Fruit fly (Drosophila melanogaster) whole organism, embryonic: ENCODE measurements around the gene CG10337.

Source experiments
- Abd-B ChIP-seq: fragments of 200-800 bp; sonication (Bioruptor generic); optimal IDR thresholded peaks from 2 replicates; lab custom pipeline; 2018; ENCODE audit warnings: missing biosample characterization, mild to moderate bottlenecking, missing genetic modification characterization, moderate library complexity
- CG10321 ChIP-seq: fragments of 200-800 bp; sonication (Bioruptor generic); IDR thresholded peaks from 2 replicates; pipeline ENCODE4 v1.3.6; 2022; ENCODE audit warnings: missing biosample characterization, missing genetic modification characterization
- CG10543 ChIP-seq: fragments of 200-800 bp; sonication (Bioruptor generic); optimal IDR thresholded peaks from 3 replicates; lab custom pipeline; 2017; ENCODE audit warnings: missing biosample characterization, mild to moderate bottlenecking, missing genetic modification characterization, moderate library complexity
- CG11560 ChIP-seq: fragments of 200-800 bp; sonication (Bioruptor generic); IDR thresholded peaks from 3 replicates; pipeline ENCODE4 v1.3.6; 2022; ENCODE audit warnings: missing biosample characterization, missing genetic modification characterization
- CG11695 ChIP-seq: fragments of 200-800 bp; sonication (Bioruptor generic); IDR thresholded peaks from 3 replicates; pipeline ENCODE4 v1.3.6; 2022; ENCODE audit warnings: missing biosample characterization, missing genetic modification characterization
- CG12104 ChIP-seq: fragments of 200-800 bp; sonication (Bioruptor generic); optimal IDR thresholded peaks from 3 replicates; lab custom pipeline; 2016; ENCODE audit warnings: missing biosample characterization, missing genetic modification characterization
- CG13894 ChIP-seq: fragments of 200-800 bp; sonication (Bioruptor generic); optimal IDR thresholded peaks from 3 replicates; lab custom pipeline; 2018; ENCODE audit warnings: missing biosample characterization, mild to moderate bottlenecking, missing genetic modification characterization, moderate library complexity
- CG14014 ChIP-seq: fragments of 200-800 bp; sonication (Bioruptor generic); IDR thresholded peaks from 2 replicates; pipeline ENCODE4 v1.3.6; 2022; ENCODE audit warnings: missing biosample characterization, missing genetic modification characterization
- CG15269 ChIP-seq: fragments of 200-800 bp; sonication (Bioruptor generic); optimal IDR thresholded peaks from 2 replicates; lab custom pipeline; 2018; ENCODE audit warnings: missing biosample characterization, mild to moderate bottlenecking, missing genetic modification characterization, moderate library complexity
- CG17361 ChIP-seq: fragments of 200-800 bp; sonication (Bioruptor generic); IDR thresholded peaks from 3 replicates; pipeline ENCODE4 v1.3.6; 2022; ENCODE audit warnings: missing biosample characterization, missing genetic modification characterization
- CG2120 ChIP-seq: fragments of 200-800 bp; sonication (Bioruptor generic); optimal IDR thresholded peaks from 3 replicates; lab custom pipeline; 2016; ENCODE audit warnings: missing biosample characterization, missing genetic modification characterization
- CG2678 ChIP-seq: fragments of 200-800 bp; sonication (Bioruptor generic); optimal IDR thresholded peaks from 3 replicates; lab custom pipeline; 2019; ENCODE audit warnings: missing biosample characterization, mild to moderate bottlenecking, missing genetic modification characterization, moderate library complexity
- CG32532 ChIP-seq: fragments of 200-800 bp; sonication (Bioruptor generic); IDR thresholded peaks from 2 replicates; pipeline ENCODE4 v1.3.6; 2022; ENCODE audit warnings: missing biosample characterization, missing genetic modification characterization
- CG3838 ChIP-seq: fragments of 200-800 bp; sonication (Bioruptor generic); optimal IDR thresholded peaks from 3 replicates; lab custom pipeline; 2016; ENCODE audit warnings: missing biosample characterization, missing genetic modification characterization
- CG4854 ChIP-seq: fragments of 200-800 bp; sonication (Bioruptor generic); optimal IDR thresholded peaks from 2 replicates; lab custom pipeline; 2016; ENCODE audit warnings: missing biosample characterization, missing genetic modification characterization, inconsistent platforms
- CG5953 ChIP-seq: fragments of 200-800 bp; sonication (Bioruptor generic); IDR thresholded peaks from 2 replicates; pipeline ENCODE4 v1.3.6; 2022; ENCODE audit warnings: missing biosample characterization, missing genetic modification characterization
- CG6175 ChIP-seq: fragments of 200-800 bp; sonication (Bioruptor generic); IDR thresholded peaks from 3 replicates; pipeline ENCODE4 v1.3.6; 2022; ENCODE audit warnings: missing biosample characterization, missing genetic modification characterization
- CG8089 ChIP-seq: fragments of 200-800 bp; sonication (Bioruptor generic); optimal IDR thresholded peaks from 3 replicates; lab custom pipeline; 2016; ENCODE audit warnings: missing biosample characterization, missing genetic modification characterization
- CTCF ChIP-seq: fragments of 200-800 bp; sonication (Bioruptor generic); optimal IDR thresholded peaks from 2 replicates; lab custom pipeline; 2017; ENCODE audit warnings: missing biosample characterization, mild to moderate bottlenecking, missing genetic modification characterization, moderate library complexity
- Camta ChIP-seq: fragments of 200-800 bp; sonication (Bioruptor generic); optimal IDR thresholded peaks from 2 replicates; lab custom pipeline; 2016; ENCODE audit warnings: missing biosample characterization, missing genetic modification characterization
- CrebB ChIP-seq: fragments of 200-800 bp; sonication (Bioruptor generic); optimal IDR thresholded peaks from 3 replicates; lab custom pipeline; 2018; ENCODE audit warnings: missing biosample characterization, mild to moderate bottlenecking, missing genetic modification characterization
- Dll ChIP-seq: fragments of 200-800 bp; sonication (Bioruptor generic); IDR thresholded peaks from 4 replicates; pipeline ENCODE4 v1.3.6; 2022; ENCODE audit warnings: missing biosample characterization, missing genetic modification characterization; ENCODE audit not compliant: partially characterized antibody
- Doc3 ChIP-seq: fragments of 200-800 bp; sonication (Bioruptor generic); IDR thresholded peaks from 3 replicates; pipeline ENCODE4 v1.3.6; 2022; ENCODE audit warnings: missing biosample characterization, missing genetic modification characterization; ENCODE audit not compliant: partially characterized antibody
- Ets65A ChIP-seq: fragments of 200-800 bp; sonication (Bioruptor generic); peaks from one replicate; lab custom pipeline; 2016; ENCODE audit warnings: missing biosample characterization, missing genetic modification characterization
- Hr3 ChIP-seq: fragments of 200-800 bp; sonication (Bioruptor generic); optimal IDR thresholded peaks from 3 replicates; lab custom pipeline; 2016; ENCODE audit warnings: missing biosample characterization, missing genetic modification characterization
- Lpt ChIP-seq: fragments of >200 bp; optimal IDR thresholded peaks from 2 replicates; lab custom pipeline; 2018; ENCODE audit warnings: missing biosample characterization, missing genetic modification characterization
- Med ChIP-seq: fragments of 200-800 bp; sonication (Bioruptor generic); peaks from one replicate; lab custom pipeline; 2016; ENCODE audit warnings: missing biosample characterization, missing genetic modification characterization, mild to moderate bottlenecking, inconsistent platforms, moderate library complexity
- Neu2 ChIP-seq: fragments of 200-800 bp; sonication (Bioruptor generic); optimal IDR thresholded peaks from 3 replicates; lab custom pipeline; 2016; ENCODE audit warnings: missing biosample characterization, missing genetic modification characterization, borderline replicate concordance
- NfI ChIP-seq: fragments of 200-800 bp; sonication (Bioruptor generic); optimal IDR thresholded peaks from 3 replicates; lab custom pipeline; 2018; ENCODE audit warnings: missing biosample characterization, mild to moderate bottlenecking, missing genetic modification characterization, moderate library complexity
- Optix ChIP-seq: fragments of 200-800 bp; sonication (Bioruptor generic); IDR thresholded peaks from 3 replicates; pipeline ENCODE4 v1.3.6; 2022; ENCODE audit warnings: missing biosample characterization, missing genetic modification characterization
- Pdp1 ChIP-seq, 2 experiments: fragments of 200-800 bp; sonication (Bioruptor generic); optimal IDR thresholded peaks; 3 replicates each; lab custom pipeline; 2016; ENCODE audit warnings: missing biosample characterization in 2 of 2, missing genetic modification characterization in 2 of 2, mild to moderate bottlenecking in 1 of 2, moderate library complexity in 1 of 2
- Sox100B ChIP-seq: fragments of 200-800 bp; sonication (Bioruptor generic); optimal IDR thresholded peaks from 3 replicates; lab custom pipeline; 2018; ENCODE audit warnings: missing biosample characterization, mild to moderate bottlenecking, missing genetic modification characterization
- Sox102F ChIP-seq: fragments of 200-800 bp; sonication (Bioruptor generic); optimal IDR thresholded peaks from 2 replicates; lab custom pipeline; 2018; ENCODE audit warnings: missing biosample characterization, mild to moderate bottlenecking, missing genetic modification characterization, moderate library complexity
- YL-1 ChIP-seq: fragments of 200-800 bp; sonication (Bioruptor generic); optimal IDR thresholded peaks from 3 replicates; lab custom pipeline; 2017; ENCODE audit warnings: missing biosample characterization, mild to moderate bottlenecking, missing genetic modification characterization
- bbx ChIP-seq: fragments of 200-800 bp; sonication (Bioruptor generic); IDR thresholded peaks from 2 replicates; pipeline ENCODE4 v1.3.6; 2022; ENCODE audit warnings: missing biosample characterization, missing genetic modification characterization; ENCODE audit not compliant: partially characterized antibody
- bigmax ChIP-seq: fragments of 200-800 bp; sonication (Bioruptor generic); optimal IDR thresholded peaks from 2 replicates; lab custom pipeline; 2018; ENCODE audit warnings: missing biosample characterization, mild to moderate bottlenecking, missing genetic modification characterization
- chn ChIP-seq: fragments of 200-800 bp; sonication (Bioruptor generic); optimal IDR thresholded peaks from 2 replicates; lab custom pipeline; 2016; ENCODE audit warnings: missing biosample characterization, missing genetic modification characterization
- crc ChIP-seq: fragments of 200-800 bp; sonication (Bioruptor generic); optimal IDR thresholded peaks from 2 replicates; lab custom pipeline; 2016; ENCODE audit warnings: missing biosample characterization, missing genetic modification characterization
- crol ChIP-seq: fragments of 200-800 bp; sonication (Bioruptor generic); IDR thresholded peaks from 2 replicates; pipeline ENCODE4 v1.3.6; 2022; ENCODE audit warnings: missing biosample characterization, missing genetic modification characterization
- dmrt11E ChIP-seq: fragments of 200-800 bp; sonication (Bioruptor generic); optimal IDR thresholded peaks from 3 replicates; lab custom pipeline; 2018; ENCODE audit warnings: missing biosample characterization, mild to moderate bottlenecking, missing genetic modification characterization, moderate library complexity
- en ChIP-seq: fragments of 200-800 bp; sonication (Bioruptor generic); optimal IDR thresholded peaks from 2 replicates; lab custom pipeline; 2016; ENCODE audit warnings: missing biosample characterization, missing genetic modification characterization
- esg ChIP-seq: fragments of 200-800 bp; sonication (Bioruptor generic); conservative IDR thresholded peaks from 2 replicates; pipeline ENCODE4 v1.3.6; 2022; ENCODE audit warnings: missing biosample characterization, missing genetic modification characterization
- fd96Cb ChIP-seq: fragments of 200-800 bp; sonication (Bioruptor generic); optimal IDR thresholded peaks from 2 replicates; lab custom pipeline; 2018; ENCODE audit warnings: missing biosample characterization, mild to moderate bottlenecking, missing genetic modification characterization, moderate library complexity
- lab ChIP-seq: fragments of 200-800 bp; sonication (Bioruptor generic); optimal IDR thresholded peaks from 3 replicates; lab custom pipeline; 2017; ENCODE audit warnings: missing biosample characterization, missing genetic modification characterization, mild to moderate bottlenecking, moderate library complexity, missing genetic modification reagents
- pan ChIP-seq, 4 experiments: fragments of >200 bp in 3 of 4; fragments of 200-800 bp in 1 of 4; sonication (Bioruptor generic) in 1 of 4; optimal IDR thresholded peaks in 3 of 4; IDR thresholded peaks in 1 of 4; 2 replicates each; pipeline versions ENCODE4 v1.3.6 to Lab custom; 2017 to 2022; ENCODE audit warnings: missing biosample characterization in 2 of 4, missing genetic modification characterization in 2 of 4, mixed read lengths in 1 of 4
- ro ChIP-seq: fragments of 200-800 bp; sonication (Bioruptor generic); IDR thresholded peaks from 2 replicates; pipeline ENCODE4 v1.3.6; 2022; ENCODE audit warnings: missing biosample characterization, missing genetic modification characterization
- sr ChIP-seq: fragments of 200-800 bp; sonication (Bioruptor generic); IDR thresholded peaks from 3 replicates; pipeline ENCODE4 v1.3.6; 2022; ENCODE audit warnings: missing biosample characterization, missing genetic modification characterization
- sug ChIP-seq: fragments of 200-800 bp; optimal IDR thresholded peaks from 2 replicates; lab custom pipeline; 2019; ENCODE audit warnings: missing biosample characterization, mild to moderate bottlenecking, missing genetic modification characterization, moderate library complexity
- usp ChIP-seq: fragments of >200 bp; optimal IDR thresholded peaks from 2 replicates; lab custom pipeline; 2017; ENCODE audit warnings: missing biosample characterization, missing genetic modification characterization

Gene CG10337

dm6 chr2L:19572496-19573317 is 25.9 kb upstream of the CG10337 start (continued):
- TF ChIP-seq CG6175 (no peak), Dll (GFP tag; lab: Robert Waterston, UW) (no peak), CTCF (GFP tag; lab: Kevin White, UChicago) (no peak), CG14014 (peak; percentile 62), CG32532 (peak; percentile 65), Ets65A (GFP tag; lab: Kevin White, UChicago) (peak; percentile 72), sr (no peak), Doc3 (GFP tag; lab: Robert Waterston, UW) (no peak), Optix (GFP tag; lab: Robert Waterston, UW) (no peak), YL-1 (GFP tag; lab: Kevin White, UChicago) (no peak), fd96Cb (peak; percentile 49), CG3838 (GFP tag; lab: Kevin White, UChicago) (no peak), Med (GFP tag; lab: Kevin White, UChicago) (peak; percentile 73), bbx (GFP tag; lab: Robert Waterston, UW) (no peak), crc (GFP tag; lab: Kevin White, UChicago) (no peak), CG13894 (tag; lab: Kevin White, UChicago) (peak; percentile 79), CG2678 (peak; percentile 85), usp (no peak), esg (GFP tag; lab: Robert Waterston, UW) (peak; percentile 56), ro (GFP tag; lab: Robert Waterston, UW) (no peak), crol (GFP tag; lab: Robert Waterston, UW) (peak; percentile 59; the same call in 1 of the 2 replicates), CG15269 (tag; lab: Kevin White, UChicago) (peak; percentile 75), CG8089 (no peak), Pdp1 (GFP tag; optimal IDR thresholded peaks at IDR 0.05; lab: Kevin White, UChicago) (peak; percentile 58 to 72), CG4854 (peak; percentile 51), Sox102F (GFP tag; lab: Kevin White, UChicago) (peak; percentile 65), CG2120 (GFP tag; lab: Kevin White, UChicago) (peak; percentile 90), Lpt (GFP tag; lab: Kevin White, UChicago) (no peak), Abd-B (peak; percentile 49), CG12104 (GFP tag; lab: Kevin White, UChicago) (peak; percentile 38), en (no peak), Sox100B (GFP tag; lab: Kevin White, UChicago) (peak; percentile 55), CG11560 (tag; lab: Robert Waterston, UW) (no peak), Neu2 (GFP tag; lab: Kevin White, UChicago) (no peak), Hr3 (GFP tag; lab: Kevin White, UChicago) (peak; percentile 61), CG5953 (GFP tag; lab: Robert Waterston, UW) (no peak; the same call in 1 of the 2 replicates), NfI (peak; percentile 59), sug (tag; lab: Kevin White, UChicago) (peak; percentile 45), CrebB (tag; lab: Kevin White, UChicago) (peak; percentile 72), chn (GFP tag; lab: Kevin White, UChicago) (peak; percentile 46), CG11695 (GFP tag; lab: Robert Waterston, UW) (peak; percentile 55; the same call in 2 of the 3 replicates), CG10321 (GFP tag; lab: Robert Waterston, UW) (no peak), CG17361 (GFP tag; lab: Robert Waterston, UW) (peak; percentile 62), CG10543 (GFP tag; lab: Kevin White, UChicago) (peak; percentile 52), bigmax (GFP tag; lab: Kevin White, UChicago) (no peak), lab (GFP tag; lab: Kevin White, UChicago) (peak; percentile 81), dmrt11E (tag; lab: Kevin White, UChicago) (peak; percentile 48), pan (optimal IDR thresholded peaks at IDR 0.05; lab: Kevin White, UChicago) (peak in 1 of 2 experiments; percentile 62), pan (GFP tag; optimal IDR thresholded peaks at IDR 0.05 in 1 of 2, IDR thresholded peaks at IDR 0.05 in 1 of 2) (no peak), Camta (GFP tag; lab: Kevin White, UChicago) (peak; percentile 63)
